Fruit fly (Drosophila melanogaster) whole organism, embryonic: ENCODE measurements around the gene CG33284.

Experiments used
- Adf1 ChIP-seq: fragments of 200-800 bp; sonication (Bioruptor generic); IDR thresholded peaks from 2 replicates; pipeline ENCODE4 v1.3.6; 2022; ENCODE audit warnings: missing biosample characterization, missing genetic modification characterization
- Atf-2 ChIP-seq: fragments of 200-800 bp; sonication (Bioruptor generic); optimal IDR thresholded peaks from 2 replicates; lab custom pipeline; 2016; ENCODE audit warnings: missing biosample characterization, missing genetic modification characterization
- B-H2 ChIP-seq: fragments of 200-800 bp; sonication (Bioruptor generic); optimal IDR thresholded peaks from 2 replicates; lab custom pipeline; 2018; ENCODE audit warnings: missing biosample characterization, mild to moderate bottlenecking, missing genetic modification characterization
- Blimp-1 ChIP-seq: fragments of 200-800 bp; sonication (Bioruptor generic); optimal IDR thresholded peaks from 3 replicates; lab custom pipeline; 2018; ENCODE audit warnings: missing biosample characterization, missing genetic modification characterization, mild to moderate bottlenecking, moderate library complexity, missing genetic modification reagents
- C15 ChIP-seq: fragments of 200-800 bp; sonication (Bioruptor generic); IDR thresholded peaks from 3 replicates; pipeline ENCODE4 v1.3.6; 2022; ENCODE audit warnings: missing biosample characterization, missing genetic modification characterization
- CG10366 ChIP-seq: fragments of 200-800 bp; sonication (Bioruptor generic); IDR thresholded peaks from 2 replicates; pipeline ENCODE4 v1.3.6; 2022; ENCODE audit warnings: missing biosample characterization, missing genetic modification characterization
- CG10462 ChIP-seq: fragments of 200-800 bp; sonication (Bioruptor generic); optimal IDR thresholded peaks from 2 replicates; lab custom pipeline; 2016; ENCODE audit warnings: missing biosample characterization, missing genetic modification characterization
- CG12942 ChIP-seq: fragments of 200-800 bp; sonication (Bioruptor generic); optimal IDR thresholded peaks from 3 replicates; lab custom pipeline; 2016; ENCODE audit warnings: missing biosample characterization, missing genetic modification characterization
- CG13296 ChIP-seq: fragments of 200-800 bp; sonication (Bioruptor generic); optimal IDR thresholded peaks from 3 replicates; lab custom pipeline; 2018; ENCODE audit warnings: missing biosample characterization, mild to moderate bottlenecking, missing genetic modification characterization
- CG14441 ChIP-seq: fragments of 200-800 bp; sonication (Bioruptor generic); IDR thresholded peaks from 2 replicates; pipeline ENCODE4 v1.3.6; 2022; ENCODE audit warnings: missing biosample characterization, missing genetic modification characterization
- CG15514 ChIP-seq: fragments of 200-800 bp; sonication (Bioruptor generic); optimal IDR thresholded peaks from 3 replicates; lab custom pipeline; 2017; ENCODE audit warnings: missing biosample characterization, missing genetic modification characterization, mild to moderate bottlenecking, moderate library complexity, missing genetic modification reagents
- CG15601 ChIP-seq: fragments of 200-800 bp; sonication (Bioruptor generic); optimal IDR thresholded peaks from 3 replicates; lab custom pipeline; 2019; ENCODE audit warnings: missing biosample characterization, mild to moderate bottlenecking, missing genetic modification characterization, moderate library complexity
- CG17612 ChIP-seq: fragments of 200-800 bp; sonication (Bioruptor generic); IDR thresholded peaks from 2 replicates; pipeline ENCODE4 v1.3.6; 2022; ENCODE audit warnings: missing biosample characterization, missing genetic modification characterization
- CG18011 ChIP-seq: fragments of 200-800 bp; sonication (Bioruptor generic); optimal IDR thresholded peaks from 2 replicates; lab custom pipeline; 2017; ENCODE audit warnings: missing biosample characterization, missing genetic modification characterization, mild to moderate bottlenecking, moderate library complexity, missing genotype
- CG3065 ChIP-seq: fragments of 200-800 bp; sonication (Bioruptor generic); optimal IDR thresholded peaks from 2 replicates; lab custom pipeline; 2016; ENCODE audit warnings: missing biosample characterization, missing genetic modification characterization
- CG32772 ChIP-seq: fragments of 200-800 bp; sonication (Bioruptor generic); IDR thresholded peaks from 2 replicates; pipeline ENCODE4 v1.3.6; 2022; ENCODE audit warnings: missing biosample characterization, missing genetic modification characterization
- CG34422 ChIP-seq: fragments of 200-800 bp; sonication (Bioruptor generic); IDR thresholded peaks from 3 replicates; pipeline ENCODE4 v1.3.6; 2022; ENCODE audit warnings: missing biosample characterization, missing genetic modification characterization
- CG3995 ChIP-seq: fragments of 200-800 bp; sonication (Bioruptor generic); optimal IDR thresholded peaks from 3 replicates; lab custom pipeline; 2016; ENCODE audit warnings: missing biosample characterization, missing genetic modification characterization
- CG4424 ChIP-seq: fragments of 200-800 bp; sonication (Bioruptor generic); optimal IDR thresholded peaks from 3 replicates; lab custom pipeline; 2016; ENCODE audit warnings: missing biosample characterization, missing genetic modification characterization
- CG7745 ChIP-seq: fragments of 200-800 bp; sonication (Bioruptor generic); optimal IDR thresholded peaks from 2 replicates; lab custom pipeline; 2018; ENCODE audit warnings: missing biosample characterization, mild to moderate bottlenecking, missing genetic modification characterization, moderate library complexity
- CG9727 ChIP-seq: fragments of 200-800 bp; sonication (Bioruptor generic); optimal IDR thresholded peaks from 3 replicates; lab custom pipeline; 2017; ENCODE audit warnings: missing biosample characterization, mild to moderate bottlenecking, missing genetic modification characterization
- CG9932 ChIP-seq: fragments of 200-800 bp; sonication (Bioruptor generic); IDR thresholded peaks from 2 replicates; pipeline ENCODE4 v1.3.6; 2022; ENCODE audit warnings: missing biosample characterization, missing genetic modification characterization
- D19B ChIP-seq: fragments of 200-800 bp; sonication (Bioruptor generic); optimal IDR thresholded peaks from 2 replicates; lab custom pipeline; 2017; ENCODE audit warnings: missing biosample characterization, mild to moderate bottlenecking, missing genetic modification characterization
- Doc2 ChIP-seq: fragments of 200-800 bp; sonication (Bioruptor generic); IDR thresholded peaks from 2 replicates; pipeline ENCODE4 v1.3.6; 2022; ENCODE audit warnings: missing biosample characterization, missing genetic modification characterization
- H15 ChIP-seq: fragments of 200-800 bp; sonication (Bioruptor generic); IDR thresholded peaks from 3 replicates; pipeline ENCODE4 v1.3.6; 2022; ENCODE audit warnings: missing biosample characterization, missing genetic modification characterization
- Hr39 ChIP-seq: fragments of >200 bp; optimal IDR thresholded peaks from 2 replicates; lab custom pipeline; 2017
- NC2β ChIP-seq: fragments of 200-800 bp; sonication (Bioruptor generic); optimal IDR thresholded peaks from 2 replicates; lab custom pipeline; 2016; ENCODE audit warnings: missing biosample characterization, missing genetic modification characterization
- PHDP ChIP-seq: fragments of 200-800 bp; sonication (Bioruptor generic); optimal IDR thresholded peaks from 3 replicates; lab custom pipeline; 2018; ENCODE audit warnings: missing biosample characterization, mild to moderate bottlenecking, missing genetic modification characterization, moderate library complexity
- Xrp1 ChIP-seq: fragments of 200-800 bp; sonication (Bioruptor generic); IDR thresholded peaks from 2 replicates; pipeline ENCODE4 v1.3.6; 2022; ENCODE audit warnings: missing biosample characterization, missing genetic modification characterization
- ap ChIP-seq: fragments of 200-800 bp; sonication (Bioruptor generic); IDR thresholded peaks from 2 replicates; pipeline ENCODE4 v1.3.6; 2022; ENCODE audit warnings: missing biosample characterization, missing genetic modification characterization
- ase ChIP-seq: fragments of 200-800 bp; sonication (Bioruptor generic); IDR thresholded peaks from 3 replicates; pipeline ENCODE4 v1.3.6; 2022; ENCODE audit warnings: missing biosample characterization, missing genetic modification characterization
- bab2 ChIP-seq: fragments of 200-800 bp; sonication (Bioruptor generic); optimal IDR thresholded peaks from 2 replicates; lab custom pipeline; 2016; ENCODE audit warnings: missing biosample characterization, missing genetic modification characterization
- bsh ChIP-seq, 2 experiments: fragments of 200-800 bp; sonication (Bioruptor generic); optimal IDR thresholded peaks; 2 replicates each; lab custom pipeline; 2017 to 2018; ENCODE audit warnings: mild to moderate bottlenecking in 2 of 2, missing biosample characterization in 2 of 2, missing genetic modification characterization in 2 of 2, moderate library complexity in 1 of 2
- crc ChIP-seq: fragments of 200-800 bp; sonication (Bioruptor generic); optimal IDR thresholded peaks from 2 replicates; lab custom pipeline; 2016; ENCODE audit warnings: missing biosample characterization, missing genetic modification characterization
- croc ChIP-seq: fragments of 200-800 bp; sonication (Bioruptor generic); conservative IDR thresholded peaks from 3 replicates; pipeline ENCODE4 v1.3.6; 2022; ENCODE audit warnings: missing biosample characterization, missing genetic modification characterization
- crol ChIP-seq: fragments of 200-800 bp; sonication (Bioruptor generic); IDR thresholded peaks from 2 replicates; pipeline ENCODE4 v1.3.6; 2022; ENCODE audit warnings: missing biosample characterization, missing genetic modification characterization
- cwo ChIP-seq: fragments of 200-800 bp; sonication (Bioruptor generic); optimal IDR thresholded peaks from 3 replicates; lab custom pipeline; 2017; ENCODE audit warnings: missing biosample characterization, missing genetic modification characterization, mild to moderate bottlenecking, moderate library complexity, missing genetic modification reagents
- dan ChIP-seq: fragments of 200-800 bp; sonication (Bioruptor generic); IDR thresholded peaks from 2 replicates; pipeline ENCODE4 v1.3.6; 2022; ENCODE audit warnings: missing biosample characterization, missing genetic modification characterization
- disco-r ChIP-seq: fragments of 200-800 bp; sonication (Bioruptor generic); optimal IDR thresholded peaks from 2 replicates; lab custom pipeline; 2016; ENCODE audit warnings: missing biosample characterization, missing genetic modification characterization
- dm ChIP-seq: fragments of 200-800 bp; sonication (Bioruptor generic); optimal IDR thresholded peaks from 3 replicates; lab custom pipeline; 2016; ENCODE audit warnings: missing biosample characterization, missing genetic modification characterization
- dysf ChIP-seq: fragments of 200-800 bp; sonication (Bioruptor generic); IDR thresholded peaks from 3 replicates; pipeline ENCODE4 v1.3.6; 2022; ENCODE audit warnings: missing biosample characterization, missing genetic modification characterization
- emc ChIP-seq: fragments of 200-800 bp; sonication (Bioruptor generic); optimal IDR thresholded peaks from 2 replicates; lab custom pipeline; 2016; ENCODE audit warnings: missing biosample characterization, missing genetic modification characterization
- fd96Cb ChIP-seq: fragments of 200-800 bp; sonication (Bioruptor generic); optimal IDR thresholded peaks from 2 replicates; lab custom pipeline; 2018; ENCODE audit warnings: missing biosample characterization, mild to moderate bottlenecking, missing genetic modification characterization, moderate library complexity
- grau ChIP-seq: fragments of 200-800 bp; optimal IDR thresholded peaks from 3 replicates; lab custom pipeline; 2019; ENCODE audit warnings: missing biosample characterization, mild to moderate bottlenecking, missing genetic modification characterization, moderate library complexity
- mld ChIP-seq: fragments of 200-800 bp; sonication (Bioruptor generic); IDR thresholded peaks from 3 replicates; pipeline ENCODE4 v1.3.6; 2022; ENCODE audit warnings: missing biosample characterization, missing genetic modification characterization; ENCODE audit not compliant: partially characterized antibody
- nau ChIP-seq: fragments of 200-800 bp; sonication (Bioruptor generic); optimal IDR thresholded peaks from 3 replicates; lab custom pipeline; 2017; ENCODE audit warnings: missing biosample characterization, mild to moderate bottlenecking, missing genetic modification characterization, missing genetic modification reagents
- oc ChIP-seq: fragments of 200-800 bp; sonication (Bioruptor generic); optimal IDR thresholded peaks from 2 replicates; lab custom pipeline; 2018; ENCODE audit warnings: missing biosample characterization, mild to moderate bottlenecking, missing genetic modification characterization, moderate library complexity
- onecut ChIP-seq: fragments of 200-800 bp; sonication (Bioruptor generic); IDR thresholded peaks from 2 replicates; pipeline ENCODE4 v1.3.6; 2022; ENCODE audit warnings: missing biosample characterization, missing genetic modification characterization
- phol ChIP-seq: fragments of 200-800 bp; sonication (Bioruptor generic); optimal IDR thresholded peaks from 3 replicates; lab custom pipeline; 2018; ENCODE audit warnings: missing biosample characterization, mild to moderate bottlenecking, missing genetic modification characterization, moderate library complexity
- stc ChIP-seq: fragments of 200-800 bp; sonication (Bioruptor generic); IDR thresholded peaks from 2 replicates; pipeline ENCODE4 v1.3.6; 2022; ENCODE audit warnings: missing biosample characterization, missing genetic modification characterization
- tgo ChIP-seq: fragments of 200-800 bp; sonication (Bioruptor generic); IDR thresholded peaks from 3 replicates; pipeline ENCODE4 v1.3.6; 2022; ENCODE audit warnings: missing biosample characterization, missing genetic modification characterization
- wor ChIP-seq: fragments of 200-800 bp; sonication (Bioruptor generic); IDR thresholded peaks from 2 replicates; pipeline ENCODE4 v1.3.6; 2022; ENCODE audit warnings: missing biosample characterization, missing genetic modification characterization

The CG33284 gene

DNA sequence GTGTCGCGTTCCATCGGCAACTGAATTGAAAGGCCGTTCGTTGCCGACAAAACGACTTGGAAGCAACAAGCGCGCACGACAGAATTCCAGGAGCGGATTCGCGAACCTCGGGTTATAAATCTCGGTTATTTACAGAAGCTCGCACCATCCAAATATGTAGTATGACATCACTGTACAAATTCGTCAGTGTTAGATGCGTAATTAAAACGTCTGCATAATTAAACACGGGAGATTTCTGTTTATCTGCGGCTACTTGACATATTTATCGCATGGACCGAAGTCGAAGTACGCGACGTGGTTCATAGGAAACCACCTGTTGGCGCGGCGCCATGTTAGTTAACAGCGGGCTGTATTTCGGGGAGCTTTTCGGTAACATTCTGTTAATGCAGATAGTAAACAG is 48.4 kb downstream of the CG33284 start, which contains the start of gene Ac78C (continued):
- TF ChIP-seq grau (tag; lab: Kevin White, UChicago) (peak; percentile 83), Blimp-1 (GFP tag; lab: Kevin White, UChicago) (peak; percentile 74), CG32772 (GFP tag; lab: Robert Waterston, UW) (peak; percentile 81), emc (GFP tag; lab: Kevin White, UChicago) (peak; percentile 84), PHDP (tag; lab: Kevin White, UChicago) (peak; percentile 86), CG3065 (peak; percentile 58), C15 (GFP tag; lab: Robert Waterston, UW) (peak; percentile 74; the same call in 2 of the 3 replicates), Doc2 (peak; percentile 51; the same call in 1 of the 2 replicates), CG15601 (tag; lab: Kevin White, UChicago) (peak; percentile 99), crc (peak; percentile 88), ase (GFP tag; lab: Robert Waterston, UW) (peak; percentile 75; the same call in 2 of the 3 replicates), CG3995 (GFP tag; lab: Kevin White, UChicago) (peak; percentile 75), dan (GFP tag; lab: Robert Waterston, UW) (no peak), dysf (GFP tag; lab: Robert Waterston, UW) (peak; percentile 92), stc (GFP tag; lab: Robert Waterston, UW) (peak; percentile 68; the same call in 1 of the 2 replicates), wor (peak; percentile 49; the same call in 1 of the 2 replicates), CG4424 (peak; percentile 66), CG9932 (GFP tag; lab: Robert Waterston, UW) (peak; percentile 94), CG15514 (GFP tag; lab: Kevin White, UChicago) (peak; percentile 87), D19B (GFP tag; lab: Kevin White, UChicago) (peak; percentile 80), Xrp1 (GFP tag; lab: Robert Waterston, UW) (peak; percentile 83), Atf-2 (peak; percentile 79), CG9727 (GFP tag; lab: Kevin White, UChicago) (peak; percentile 14), Adf1 (GFP tag; lab: Robert Waterston, UW) (peak; percentile 72), CG18011 (GFP tag; lab: Kevin White, UChicago) (peak; percentile 76), B-H2 (GFP tag; lab: Kevin White, UChicago) (peak; percentile 96), CG17612 (GFP tag; lab: Robert Waterston, UW) (0 out of 2 replicates have a peak, but pooled peaks have one; percentile 19), dm (GFP tag; lab: Kevin White, UChicago) (peak; percentile 63), ap (GFP tag; lab: Robert Waterston, UW) (peak; percentile 64), CG10366 (GFP tag; lab: Robert Waterston, UW) (peak; percentile 83), tgo (GFP tag; lab: Robert Waterston, UW) (peak; percentile 84), phol (tag; lab: Kevin White, UChicago) (peak; percentile 66), H15 (peak; percentile 78), nau (GFP tag; lab: Kevin White, UChicago) (peak; percentile 82), oc (no peak), Hr39 (lab: Kevin White, UChicago) (no peak), mld (GFP tag; lab: Robert Waterston, UW) (no peak), disco-r (GFP tag; lab: Kevin White, UChicago) (peak; percentile 79), bsh (GFP tag; optimal IDR thresholded peaks at IDR 0.05; lab: Kevin White, UChicago) (no peak), onecut (peak; percentile 71), crol (GFP tag; lab: Robert Waterston, UW) (no peak), cwo (GFP tag; lab: Kevin White, UChicago) (peak; percentile 80), CG12942 (GFP tag; lab: Kevin White, UChicago) (peak; percentile 83), bab2 (GFP tag; lab: Kevin White, UChicago) (peak; percentile 90), CG14441 (GFP tag; lab: Robert Waterston, UW) (peak; percentile 89), fd96Cb (tag; lab: Kevin White, UChicago) (peak; percentile 74), CG13296 (GFP tag; lab: Kevin White, UChicago) (peak; percentile 96), CG7745 (tag; lab: Kevin White, UChicago) (no peak), NC2β (GFP tag; lab: Kevin White, UChicago) (peak; percentile 70), croc (GFP tag; lab: Robert Waterston, UW) (peak; percentile 51; the same call in 2 of the 3 replicates), CG10462 (peak; percentile 64), CG34422 (GFP tag; lab: Robert Waterston, UW) (peak; percentile 89)
